Fruit fly (Drosophila melanogaster): ENCODE measurements around the gene sofe.

dm6 chrX:10832369-10832768, 24.8 kb downstream of the sofe start:
- TF ChIP-seq Dll (optimal IDR thresholded peaks at IDR 0.05) (no peak), psq (optimal IDR thresholded peaks at IDR 0.05) (no peak), usp (GFP tag; optimal IDR thresholded peaks at IDR 0.05) (no peak)

All from whole organism.